Worm (Caenorhabditis elegans): Measurements from ENCODE around the gene dre-1.

DNA sequence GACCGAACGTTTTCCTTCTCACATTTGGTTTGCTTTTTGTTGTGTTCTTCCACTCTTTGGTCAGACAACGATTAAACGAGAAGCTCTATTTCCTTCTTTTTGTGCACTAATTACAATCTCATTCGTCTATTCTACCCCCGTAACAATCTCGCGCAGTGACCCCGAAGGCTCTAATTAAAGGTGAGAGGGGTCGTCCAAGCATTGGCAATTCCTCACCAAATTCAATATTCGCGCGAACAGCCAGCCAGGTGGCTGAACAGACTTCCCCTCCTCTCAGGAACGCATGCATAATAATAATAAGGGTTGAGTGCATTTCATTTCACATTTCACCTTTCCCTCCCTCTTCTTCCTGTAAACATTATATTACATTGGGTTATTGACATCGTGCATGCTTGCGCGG lies 61.2 kb downstream of the dre-1 start:
- TF ChIP-seq aly-2 (tag; optimal IDR thresholded peaks at IDR 0.05) (no peak), unc-62 (GFP tag; optimal IDR thresholded peaks at IDR 0.05) (no peak), nhr-12 (tag; optimal IDR thresholded peaks at IDR 0.05) (no peak), aha-1 (tag; optimal IDR thresholded peaks at IDR 0.05) (no peak), fos-1 (tag; optimal IDR thresholded peaks at IDR 0.05) (no peak), nhr-28 (tag; optimal IDR thresholded peaks at IDR 0.05) (no peak), egl-13 (tag; optimal IDR thresholded peaks at IDR 0.05) (no peak), nhr-11 (tag; optimal IDR thresholded peaks at IDR 0.05) (no peak), irx-1 (tag; optimal IDR thresholded peaks at IDR 0.05) (no peak), dsc-1 (tag; optimal IDR thresholded peaks at IDR 0.05) (no peak), lin-35 (GFP tag; optimal IDR thresholded peaks at IDR 0.05) (no peak), unc-86 (tag; optimal IDR thresholded peaks at IDR 0.05) (no peak), nhr-19 (GFP tag; conservative IDR thresholded peaks at IDR 0.05) (no peak), ztf-11 (tag; optimal IDR thresholded peaks at IDR 0.05) (no peak)
